Fruit fly (Drosophila melanogaster) whole organism, embryonic: ENCODE data around the gene CG31064.

Experiments used
- Abd-B ChIP-seq: fragments of 200-800 bp; sonication (Bioruptor generic); optimal IDR thresholded peaks from 2 replicates; lab custom pipeline; 2018; ENCODE audit warnings: missing biosample characterization, mild to moderate bottlenecking, missing genetic modification characterization, moderate library complexity
- B-H2 ChIP-seq: fragments of 200-800 bp; sonication (Bioruptor generic); optimal IDR thresholded peaks from 2 replicates; lab custom pipeline; 2018; ENCODE audit warnings: missing biosample characterization, mild to moderate bottlenecking, missing genetic modification characterization
- BEAF-32 ChIP-seq: fragments of 200-800 bp; sonication (Bioruptor generic); optimal IDR thresholded peaks from 3 replicates; lab custom pipeline; 2017; ENCODE audit warnings: missing biosample characterization, missing genetic modification characterization, mild to moderate bottlenecking, moderate library complexity, missing genetic modification reagents
- Bgb ChIP-seq: fragments of 200-800 bp; sonication (Bioruptor generic); IDR thresholded peaks from 2 replicates; pipeline ENCODE4 v1.3.6; 2022; ENCODE audit warnings: missing biosample characterization, missing genetic modification characterization; ENCODE audit not compliant: partially characterized antibody
- Blimp-1 ChIP-seq: fragments of 200-800 bp; sonication (Bioruptor generic); optimal IDR thresholded peaks from 3 replicates; lab custom pipeline; 2018; ENCODE audit warnings: missing biosample characterization, missing genetic modification characterization, mild to moderate bottlenecking, moderate library complexity, missing genetic modification reagents
- CG10321 ChIP-seq: fragments of 200-800 bp; sonication (Bioruptor generic); IDR thresholded peaks from 2 replicates; pipeline ENCODE4 v1.3.6; 2022; ENCODE audit warnings: missing biosample characterization, missing genetic modification characterization
- CG12155 ChIP-seq: fragments of 200-800 bp; sonication (Bioruptor generic); optimal IDR thresholded peaks from 3 replicates; lab custom pipeline; 2016; ENCODE audit warnings: missing biosample characterization, missing genetic modification characterization
- CG13624 ChIP-seq: fragments of 200-800 bp; sonication (Bioruptor generic); optimal IDR thresholded peaks from 2 replicates; lab custom pipeline; 2016; ENCODE audit warnings: missing biosample characterization, missing genetic modification characterization
- CG13894 ChIP-seq: fragments of 200-800 bp; sonication (Bioruptor generic); optimal IDR thresholded peaks from 3 replicates; lab custom pipeline; 2018; ENCODE audit warnings: missing biosample characterization, mild to moderate bottlenecking, missing genetic modification characterization, moderate library complexity
- CG1529 ChIP-seq: fragments of 200-800 bp; sonication (Bioruptor generic); optimal IDR thresholded peaks from 3 replicates; lab custom pipeline; 2018; ENCODE audit warnings: missing biosample characterization, missing genetic modification characterization
- CG17328 ChIP-seq: fragments of 200-800 bp; sonication (Bioruptor generic); IDR thresholded peaks from 2 replicates; pipeline ENCODE4 v1.3.6; 2022; ENCODE audit warnings: missing biosample characterization, missing genetic modification characterization
- CG18764 ChIP-seq: fragments of 200-800 bp; sonication (Bioruptor generic); optimal IDR thresholded peaks from 3 replicates; lab custom pipeline; 2016; ENCODE audit warnings: missing biosample characterization, missing genetic modification characterization
- CG2129 ChIP-seq: fragments of 200-800 bp; sonication (Bioruptor generic); IDR thresholded peaks from 2 replicates; pipeline ENCODE4 v1.3.6; 2022; ENCODE audit warnings: missing biosample characterization, missing genetic modification characterization; ENCODE audit not compliant: partially characterized antibody
- CG2199 ChIP-seq: fragments of 200-800 bp; sonication (Bioruptor generic); IDR thresholded peaks from 3 replicates; pipeline ENCODE4 v1.3.6; 2022; ENCODE audit warnings: missing biosample characterization, missing genetic modification characterization
- CG2202 ChIP-seq: fragments of 200-800 bp; sonication (Bioruptor generic); optimal IDR thresholded peaks from 2 replicates; lab custom pipeline; 2018; ENCODE audit warnings: missing biosample characterization, mild to moderate bottlenecking, missing genetic modification characterization
- CG3407 ChIP-seq: fragments of 200-800 bp; sonication (Bioruptor generic); optimal IDR thresholded peaks from 2 replicates; lab custom pipeline; 2018; ENCODE audit warnings: missing biosample characterization, mild to moderate bottlenecking, missing genetic modification characterization
- CG6791 ChIP-seq: fragments of 200-800 bp; sonication (Bioruptor generic); IDR thresholded peaks from 3 replicates; pipeline ENCODE4 v1.3.6; 2022; ENCODE audit warnings: missing biosample characterization, missing genetic modification characterization; ENCODE audit not compliant: partially characterized antibody
- CG6854 ChIP-seq: fragments of 200-800 bp; sonication (Bioruptor generic); optimal IDR thresholded peaks from 3 replicates; lab custom pipeline; 2017; ENCODE audit warnings: missing biosample characterization, mild to moderate bottlenecking, missing genetic modification characterization
- CG8290 ChIP-seq, 3 experiments: fragments of 200-800 bp; sonication (Bioruptor generic); optimal IDR thresholded peaks; 2 replicates each; lab custom pipeline; 2016 to 2019; ENCODE audit warnings: missing biosample characterization in 3 of 3, missing genetic modification characterization in 3 of 3, mild to moderate bottlenecking in 2 of 3, moderate library complexity in 1 of 3
- CG9797 ChIP-seq: fragments of 200-800 bp; sonication (Bioruptor generic); optimal IDR thresholded peaks from 3 replicates; lab custom pipeline; 2018; ENCODE audit warnings: missing biosample characterization, mild to moderate bottlenecking, missing genetic modification characterization
- CTCF ChIP-seq: fragments of 200-800 bp; sonication (Bioruptor generic); optimal IDR thresholded peaks from 2 replicates; lab custom pipeline; 2017; ENCODE audit warnings: missing biosample characterization, mild to moderate bottlenecking, missing genetic modification characterization, moderate library complexity
- Deaf1 ChIP-seq: fragments of 200-800 bp; optimal IDR thresholded peaks from 3 replicates; lab custom pipeline; 2019; ENCODE audit warnings: missing biosample characterization, mild to moderate bottlenecking, missing genetic modification characterization, moderate library complexity
- HLH4C ChIP-seq: fragments of 200-800 bp; sonication (Bioruptor generic); IDR thresholded peaks from 3 replicates; pipeline ENCODE4 v1.3.6; 2022; ENCODE audit warnings: missing biosample characterization, missing genetic modification characterization; ENCODE audit not compliant: partially characterized antibody
- Lpt ChIP-seq: fragments of >200 bp; optimal IDR thresholded peaks from 2 replicates; lab custom pipeline; 2018; ENCODE audit warnings: missing biosample characterization, missing genetic modification characterization
- MESR4 ChIP-seq: fragments of 200-800 bp; sonication (Bioruptor generic); optimal IDR thresholded peaks from 2 replicates; lab custom pipeline; 2018; ENCODE audit warnings: missing biosample characterization, mild to moderate bottlenecking, missing genetic modification characterization, moderate library complexity
- Meics ChIP-seq: fragments of 200-800 bp; sonication (Bioruptor generic); optimal IDR thresholded peaks from 2 replicates; lab custom pipeline; 2017; ENCODE audit warnings: missing biosample characterization, mild to moderate bottlenecking, missing genetic modification characterization
- Sry-β ChIP-seq: fragments of 200-800 bp; sonication (Bioruptor generic); optimal IDR thresholded peaks from 2 replicates; lab custom pipeline; 2018; ENCODE audit warnings: missing biosample characterization, mild to moderate bottlenecking, missing genetic modification characterization, moderate library complexity
- Sry-δ ChIP-seq: fragments of 200-800 bp; sonication (Bioruptor generic); optimal IDR thresholded peaks from 2 replicates; lab custom pipeline; 2016; ENCODE audit warnings: missing biosample characterization, missing genetic modification characterization
- Trl ChIP-seq, 3 experiments: fragments of >200 bp in 2 of 3; fragments of 200-800 bp in 1 of 3; sonication (Bioruptor generic) in 1 of 3; optimal IDR thresholded peaks; 2 replicates in 1 of 3; 3 replicates in 2 of 3; lab custom pipeline; 2016 to 2017; ENCODE audit warnings: missing biosample characterization in 1 of 3, missing genetic modification characterization in 1 of 3
- Vsx1 ChIP-seq: fragments of 200-800 bp; sonication (Bioruptor generic); optimal IDR thresholded peaks from 2 replicates; lab custom pipeline; 2017; ENCODE audit warnings: missing biosample characterization, mild to moderate bottlenecking, missing genetic modification characterization, missing genetic modification reagents
- az2 ChIP-seq: fragments of 200-800 bp; sonication (Bioruptor generic); optimal IDR thresholded peaks from 3 replicates; lab custom pipeline; 2016; ENCODE audit warnings: missing biosample characterization, missing genetic modification characterization
- bbx ChIP-seq: fragments of 200-800 bp; sonication (Bioruptor generic); IDR thresholded peaks from 2 replicates; pipeline ENCODE4 v1.3.6; 2022; ENCODE audit warnings: missing biosample characterization, missing genetic modification characterization; ENCODE audit not compliant: partially characterized antibody
- bcd ChIP-seq: fragments of 200-800 bp; sonication (Bioruptor generic); optimal IDR thresholded peaks from 2 replicates; lab custom pipeline; 2017; ENCODE audit warnings: missing biosample characterization, mild to moderate bottlenecking, missing genetic modification characterization
- cato ChIP-seq: fragments of 200-800 bp; sonication (Bioruptor generic); optimal IDR thresholded peaks from 2 replicates; lab custom pipeline; 2016; ENCODE audit warnings: missing biosample characterization, missing genetic modification characterization, borderline replicate concordance
- cg ChIP-seq: fragments of 200-800 bp; sonication (Bioruptor generic); optimal IDR thresholded peaks from 3 replicates; lab custom pipeline; 2019; ENCODE audit warnings: missing biosample characterization, mild to moderate bottlenecking, missing genetic modification characterization, moderate library complexity
- crol ChIP-seq: fragments of 200-800 bp; sonication (Bioruptor generic); IDR thresholded peaks from 2 replicates; pipeline ENCODE4 v1.3.6; 2022; ENCODE audit warnings: missing biosample characterization, missing genetic modification characterization
- en ChIP-seq: fragments of 200-800 bp; sonication (Bioruptor generic); optimal IDR thresholded peaks from 2 replicates; lab custom pipeline; 2016; ENCODE audit warnings: missing biosample characterization, missing genetic modification characterization
- exex ChIP-seq: fragments of 200-800 bp; sonication (Bioruptor generic); optimal IDR thresholded peaks from 4 replicates; lab custom pipeline; 2018; ENCODE audit warnings: missing biosample characterization, mild to moderate bottlenecking, missing genetic modification characterization, moderate library complexity
- gfzf ChIP-seq: fragments of 200-800 bp; sonication (Bioruptor generic); optimal IDR thresholded peaks from 2 replicates; lab custom pipeline; 2016; ENCODE audit warnings: missing biosample characterization, mild to moderate bottlenecking, missing genetic modification characterization, moderate library complexity
- grau ChIP-seq: fragments of 200-800 bp; optimal IDR thresholded peaks from 3 replicates; lab custom pipeline; 2019; ENCODE audit warnings: missing biosample characterization, mild to moderate bottlenecking, missing genetic modification characterization, moderate library complexity
- grn ChIP-seq: fragments of 200-800 bp; sonication (Bioruptor generic); optimal IDR thresholded peaks from 3 replicates; lab custom pipeline; 2017; ENCODE audit warnings: missing biosample characterization, missing genetic modification characterization
- inv ChIP-seq: fragments of 200-800 bp; sonication (Bioruptor generic); IDR thresholded peaks from 2 replicates; pipeline ENCODE4 v1.3.6; 2022; ENCODE audit warnings: missing biosample characterization, missing genetic modification characterization; ENCODE audit not compliant: partially characterized antibody
- kay ChIP-seq: fragments of 200-800 bp; sonication (Bioruptor generic); optimal IDR thresholded peaks from 2 replicates; lab custom pipeline; 2016; ENCODE audit warnings: missing biosample characterization, missing genetic modification characterization
- nerfin-2 ChIP-seq: fragments of 200-800 bp; sonication (Bioruptor generic); IDR thresholded peaks from 2 replicates; pipeline ENCODE4 v1.3.6; 2022; ENCODE audit warnings: missing biosample characterization, missing genetic modification characterization; ENCODE audit not compliant: partially characterized antibody
- otp ChIP-seq: fragments of 200-800 bp; sonication (Bioruptor generic); IDR thresholded peaks from 3 replicates; pipeline ENCODE4, ENCODE4 v1.3.6; 2022; ENCODE audit warnings: missing biosample characterization, missing genetic modification characterization
- slou ChIP-seq: fragments of 200-800 bp; sonication (Bioruptor generic); optimal IDR thresholded peaks from 3 replicates; lab custom pipeline; 2016; ENCODE audit warnings: missing biosample characterization, missing genetic modification characterization
- sob ChIP-seq: fragments of 200-800 bp; sonication (Bioruptor generic); IDR thresholded peaks from 2 replicates; pipeline ENCODE4 v1.3.6; 2022; ENCODE audit warnings: missing biosample characterization, missing genetic modification characterization
- wdn ChIP-seq: fragments of 200-800 bp; sonication (Bioruptor generic); IDR thresholded peaks from 2 replicates; pipeline ENCODE4 v1.3.6; 2022; ENCODE audit warnings: missing biosample characterization, missing genetic modification characterization

The CG31064 gene

DNA sequence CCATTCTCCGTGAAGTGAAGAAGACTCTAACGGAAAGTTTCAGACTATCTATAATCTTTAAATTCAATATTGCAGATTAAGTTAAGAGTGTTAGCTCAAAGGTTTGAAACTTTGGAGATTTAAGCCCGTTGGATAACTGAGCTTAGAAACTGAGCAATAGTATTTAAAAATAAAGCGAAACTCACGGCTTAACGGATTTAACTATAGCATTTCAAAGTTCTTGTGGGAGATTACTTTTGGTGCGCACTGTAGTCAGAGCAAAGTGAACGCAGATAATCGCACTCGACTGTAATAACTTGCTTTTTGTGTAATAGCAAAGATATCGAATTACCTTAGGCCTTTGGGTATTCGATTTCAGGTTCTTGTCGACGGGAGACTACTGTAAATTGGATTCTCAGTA is 43.4 kb upstream of the CG31064 start, which contains the start of gene mrt (continued):
- TF ChIP-seq CG3407 (GFP tag; lab: Kevin White, UChicago) (no peak), az2 (peak; percentile 46), CG17328 (GFP tag; lab: Robert Waterston, UW) (0 out of 2 replicates have a peak, but pooled peaks have one; percentile 43), cato (no peak), otp (GFP tag; lab: Robert Waterston, UW) (peak; percentile 52; the same call in 1 of the 3 replicates), CG6854 (GFP tag; lab: Kevin White, UChicago) (no peak), CG9797 (no peak), bbx (GFP tag; lab: Robert Waterston, UW) (no peak)
- TF ChIP-seq, all 482 proteins: peak for 242

DNA sequence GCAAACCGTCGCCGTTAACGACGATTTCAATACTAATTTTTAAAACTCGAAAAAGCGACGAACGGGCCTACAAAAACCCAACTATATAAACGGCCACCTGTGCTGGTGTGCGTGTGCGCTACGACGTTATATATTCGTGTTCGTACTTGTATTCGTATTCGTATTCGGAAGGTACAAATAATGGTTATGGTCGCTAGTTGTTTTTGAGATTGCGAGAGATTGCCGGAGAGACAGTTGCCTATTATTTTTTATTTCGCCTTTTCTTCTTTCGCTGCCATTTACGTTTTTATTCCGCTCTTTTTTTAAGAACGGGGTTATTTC is 42.9 kb upstream of the CG31064 start:
- TF ChIP-seq CG18764 (GFP tag; lab: Kevin White, UChicago) (no peak), Lpt (GFP tag; lab: Kevin White, UChicago) (no peak), wdn (no peak), BEAF-32 (GFP tag; lab: Kevin White, UChicago) (peak; percentile 17), HLH4C (no peak), bcd (GFP tag; lab: Kevin White, UChicago) (no peak), en (GFP tag; lab: Kevin White, UChicago) (no peak), Abd-B (GFP tag; lab: Kevin White, UChicago) (no peak), Sry-δ (no peak), CG10321 (GFP tag; lab: Robert Waterston, UW) (no peak), gfzf (peak; percentile 38), grn (GFP tag; lab: Kevin White, UChicago) (peak; percentile 26), CG13894 (tag; lab: Kevin White, UChicago) (peak; percentile 100), exex (tag; lab: Kevin White, UChicago) (peak; percentile 7), sob (no peak), CG9797 (peak; percentile 33), B-H2 (GFP tag; lab: Kevin White, UChicago) (no peak), Meics (no peak), CG12155 (GFP tag; lab: Kevin White, UChicago) (no peak), Blimp-1 (GFP tag; lab: Kevin White, UChicago) (no peak), CG2199 (GFP tag; lab: Robert Waterston, UW) (0 out of 3 replicates have a peak, but pooled peaks have one; percentile 6), CG1529 (GFP tag; lab: Kevin White, UChicago) (no peak), crol (no peak), nerfin-2 (GFP tag; lab: Robert Waterston, UW) (0 out of 2 replicates have a peak, but pooled peaks have one; percentile 44), bbx (GFP tag; lab: Robert Waterston, UW) (peak; percentile 42; the same call in 1 of the 2 replicates), Vsx1 (GFP tag; lab: Kevin White, UChicago) (no peak), cg (peak; percentile 37), Bgb (0 out of 2 replicates have a peak, but pooled peaks have one; percentile 27), slou (GFP tag; lab: Kevin White, UChicago) (no peak), Sry-β (GFP tag; lab: Kevin White, UChicago) (no peak), Trl (optimal IDR thresholded peaks at IDR 0.05; lab: Kevin White, UChicago) (peak in 1 of 2 experiments; percentile 58), Trl (GFP tag; optimal IDR thresholded peaks at IDR 0.05; lab: Kevin White, UChicago) (no peak), CG2129 (GFP tag; lab: Robert Waterston, UW) (no peak), kay (GFP tag; lab: Kevin White, UChicago) (no peak), CTCF (GFP tag; lab: Kevin White, UChicago) (no peak), CG13624 (no peak), grau (tag; lab: Kevin White, UChicago) (no peak), CG2202 (tag; lab: Kevin White, UChicago) (no peak), MESR4 (GFP tag; lab: Kevin White, UChicago) (no peak), Deaf1 (tag; lab: Kevin White, UChicago) (peak; percentile 84), CG8290 (GFP tag; optimal IDR thresholded peaks at IDR 0.05; lab: Kevin White, UChicago) (peak; percentile 39), CG8290 (tag; optimal IDR thresholded peaks at IDR 0.05; lab: Kevin White, UChicago) (peak in 1 of 2 experiments; percentile 21), inv (GFP tag; lab: Robert Waterston, UW) (0 out of 2 replicates have a peak, but pooled peaks have one; percentile 20), CG6791 (GFP tag; lab: Robert Waterston, UW) (peak; percentile 47; the same call in 1 of the 3 replicates)
